Fruit fly (Drosophila melanogaster) whole organism, prepupa: ENCODE measurements around the gene Cad99C.

Experiments
- Blimp-1 ChIP-seq: fragments of 200-800 bp; sonication (Bioruptor generic); optimal IDR thresholded peaks from 3 replicates; lab custom pipeline; 2017; ENCODE audit warnings: missing biosample characterization, missing genetic modification characterization, mild to moderate bottlenecking, moderate library complexity, missing genetic modification reagents
- CG10631 ChIP-seq: fragments of 200-800 bp; sonication (Bioruptor generic); optimal IDR thresholded peaks from 2 replicates; lab custom pipeline; 2016; ENCODE audit warnings: missing biosample characterization, missing genetic modification characterization
- CG11294 ChIP-seq: fragments of 200-800 bp; sonication (Bioruptor generic); IDR thresholded peaks from 2 replicates; pipeline ENCODE4 v1.3.6; 2022; ENCODE audit warnings: missing biosample characterization, missing genetic modification characterization
- CG11762 ChIP-seq: fragments of 200-800 bp; sonication (Bioruptor generic); optimal IDR thresholded peaks from 3 replicates; lab custom pipeline; 2016; ENCODE audit warnings: missing biosample characterization, missing genetic modification characterization; ENCODE audit not compliant: insufficient read depth
- CG11902 ChIP-seq: fragments of 200-800 bp; sonication (Bioruptor generic); optimal IDR thresholded peaks from 3 replicates; lab custom pipeline; 2016; ENCODE audit warnings: missing biosample characterization, missing genetic modification characterization
- CG15336 ChIP-seq: fragments of 200-800 bp; sonication (Bioruptor generic); IDR thresholded peaks from 2 replicates; pipeline ENCODE4 v1.3.6; 2022; ENCODE audit warnings: missing biosample characterization, missing genetic modification characterization
- CG1621 ChIP-seq: fragments of 200-800 bp; sonication (Bioruptor generic); optimal IDR thresholded peaks from 3 replicates; lab custom pipeline; 2018; ENCODE audit warnings: missing biosample characterization, mild to moderate bottlenecking, missing genetic modification characterization
- CG16779 ChIP-seq: fragments of 200-800 bp; sonication (Bioruptor generic); optimal IDR thresholded peaks from 3 replicates; lab custom pipeline; 2017; ENCODE audit warnings: missing biosample characterization, mild to moderate bottlenecking, missing genetic modification characterization
- CG3032 ChIP-seq: fragments of 200-800 bp; optimal IDR thresholded peaks from 2 replicates; lab custom pipeline; 2019; ENCODE audit warnings: missing biosample characterization, mild to moderate bottlenecking, missing genetic modification characterization, moderate library complexity
- CG31627 ChIP-seq: fragments of 200-800 bp; sonication (Bioruptor generic); optimal IDR thresholded peaks from 3 replicates; lab custom pipeline; 2016; ENCODE audit warnings: missing biosample characterization, missing genetic modification characterization
- CG34406 ChIP-seq: fragments of 200-800 bp; sonication (Bioruptor generic); optimal IDR thresholded peaks from 3 replicates; lab custom pipeline; 2016; ENCODE audit warnings: missing biosample characterization, missing genetic modification characterization
- CG3919 ChIP-seq: fragments of 200-800 bp; sonication (Bioruptor generic); optimal IDR thresholded peaks from 3 replicates; lab custom pipeline; 2016; ENCODE audit warnings: missing biosample characterization, missing genetic modification characterization
- CG4318 ChIP-seq: fragments of 200-800 bp; sonication (Bioruptor generic); optimal IDR thresholded peaks from 3 replicates; lab custom pipeline; 2017; ENCODE audit warnings: missing biosample characterization, mild to moderate bottlenecking, missing genetic modification characterization
- CG6276 ChIP-seq: fragments of 200-800 bp; sonication (Bioruptor generic); optimal IDR thresholded peaks from 2 replicates; lab custom pipeline; 2017; ENCODE audit warnings: missing biosample characterization, mild to moderate bottlenecking, missing genetic modification characterization
- CG6792 ChIP-seq: fragments of 200-800 bp; sonication (Bioruptor generic); optimal IDR thresholded peaks from 3 replicates; lab custom pipeline; 2016; ENCODE audit warnings: missing biosample characterization, missing genetic modification characterization
- CG6808 ChIP-seq: fragments of 200-800 bp; sonication (Bioruptor generic); optimal IDR thresholded peaks from 3 replicates; lab custom pipeline; 2017; ENCODE audit warnings: missing biosample characterization, missing genetic modification characterization, mild to moderate bottlenecking, moderate library complexity, missing genetic modification reagents
- CG6854 ChIP-seq: fragments of 200-800 bp; sonication (Bioruptor generic); optimal IDR thresholded peaks from 2 replicates; lab custom pipeline; 2017; ENCODE audit warnings: missing biosample characterization, mild to moderate bottlenecking, missing genetic modification characterization
- CG7368 ChIP-seq: fragments of 200-800 bp; sonication (Bioruptor generic); optimal IDR thresholded peaks from 3 replicates; lab custom pipeline; 2016; ENCODE audit warnings: missing biosample characterization, missing genetic modification characterization
- CG8119 ChIP-seq: fragments of 200-800 bp; sonication (Bioruptor generic); IDR thresholded peaks from 3 replicates; pipeline ENCODE4 v1.3.6; 2022; ENCODE audit warnings: missing biosample characterization, missing genetic modification characterization
- CG8632 ChIP-seq: fragments of 200-800 bp; sonication (Bioruptor generic); optimal IDR thresholded peaks from 3 replicates; lab custom pipeline; 2016; ENCODE audit warnings: missing biosample characterization, missing genetic modification characterization
- CG9139 ChIP-seq: fragments of 200-800 bp; sonication (Bioruptor generic); optimal IDR thresholded peaks from 3 replicates; lab custom pipeline; 2017; ENCODE audit warnings: missing biosample characterization, mild to moderate bottlenecking, missing genetic modification characterization
- Eip93F ChIP-seq: fragments of 200-800 bp; sonication (Bioruptor generic); optimal IDR thresholded peaks from 2 replicates; lab custom pipeline; 2016; ENCODE audit warnings: missing biosample characterization, mild to moderate bottlenecking, missing genetic modification characterization
- Ets96B ChIP-seq: fragments of 200-800 bp; optimal IDR thresholded peaks from 2 replicates; lab custom pipeline; 2019; ENCODE audit warnings: missing biosample characterization, mild to moderate bottlenecking, missing genetic modification characterization, moderate library complexity
- Gug ChIP-seq: fragments of 200-800 bp; sonication (Bioruptor generic); IDR thresholded peaks from 2 replicates; pipeline ENCODE4 v1.3.6; 2022; ENCODE audit warnings: missing biosample characterization, missing genetic modification characterization
- Hr38 ChIP-seq: sonication (Bioruptor generic); optimal IDR thresholded peaks from 2 replicates; lab custom pipeline; 2016; ENCODE audit warnings: missing biosample characterization, missing genetic modification characterization
- Hr39 ChIP-seq: fragments of 200-800 bp; sonication (Bioruptor generic); optimal IDR thresholded peaks from 2 replicates; lab custom pipeline; 2016; ENCODE audit warnings: missing biosample characterization, missing genetic modification characterization
- Hr4 ChIP-seq: fragments of 200-800 bp; sonication (Bioruptor generic); optimal IDR thresholded peaks from 3 replicates; lab custom pipeline; 2016; ENCODE audit warnings: missing biosample characterization, missing genetic modification characterization
- Met ChIP-seq: fragments of 200-800 bp; sonication (Bioruptor generic); optimal IDR thresholded peaks from 3 replicates; lab custom pipeline; 2016; ENCODE audit warnings: missing biosample characterization, missing genetic modification characterization
- Sox102F ChIP-seq: fragments of 200-800 bp; sonication (Bioruptor generic); optimal IDR thresholded peaks from 2 replicates; lab custom pipeline; 2016; ENCODE audit warnings: missing biosample characterization, mild to moderate bottlenecking, missing genetic modification characterization
- Sox14 ChIP-seq: fragments of 200-800 bp; sonication (Bioruptor generic); optimal IDR thresholded peaks from 3 replicates; lab custom pipeline; 2016; ENCODE audit warnings: missing biosample characterization, missing genetic modification characterization
- Sox15 ChIP-seq: fragments of 200-800 bp; sonication (Bioruptor generic); optimal IDR thresholded peaks from 3 replicates; lab custom pipeline; 2016; ENCODE audit warnings: missing biosample characterization, missing genetic modification characterization
- achi ChIP-seq: fragments of 200-800 bp; sonication (Bioruptor generic); optimal IDR thresholded peaks from 3 replicates; lab custom pipeline; 2016; ENCODE audit warnings: missing biosample characterization, missing genetic modification characterization
- acj6 ChIP-seq: fragments of 200-800 bp; sonication (Bioruptor generic); optimal IDR thresholded peaks from 3 replicates; lab custom pipeline; 2016; ENCODE audit warnings: missing biosample characterization, missing genetic modification characterization
- cyc ChIP-seq: fragments of 200-800 bp; sonication (Bioruptor generic); optimal IDR thresholded peaks from 3 replicates; lab custom pipeline; 2016; ENCODE audit warnings: missing biosample characterization, missing genetic modification characterization
- dsx ChIP-seq: fragments of 200-800 bp; optimal IDR thresholded peaks from 3 replicates; lab custom pipeline; 2019; ENCODE audit warnings: missing biosample characterization, mild to moderate bottlenecking, missing genetic modification characterization, moderate library complexity; ENCODE audit not compliant: poor library complexity, severe bottlenecking
- eg ChIP-seq: fragments of 200-800 bp; sonication (Bioruptor generic); IDR thresholded peaks from 3 replicates; pipeline ENCODE4 v1.3.6; 2022; ENCODE audit warnings: missing biosample characterization, missing genetic modification characterization
- esn ChIP-seq: fragments of 200-800 bp; sonication (Bioruptor generic); optimal IDR thresholded peaks from 2 replicates; lab custom pipeline; 2016; ENCODE audit warnings: missing biosample characterization, mild to moderate bottlenecking, missing genetic modification characterization, moderate library complexity
- fd59A ChIP-seq: fragments of 200-800 bp; sonication (Bioruptor generic); optimal IDR thresholded peaks from 2 replicates; lab custom pipeline; 2017; ENCODE audit warnings: missing biosample characterization, mild to moderate bottlenecking, missing genetic modification characterization, missing genetic modification reagents
- fd85E ChIP-seq: fragments of 200-800 bp; sonication (Bioruptor generic); optimal IDR thresholded peaks from 3 replicates; lab custom pipeline; 2016; ENCODE audit warnings: missing biosample characterization, missing genetic modification characterization
- fkh ChIP-seq: fragments of 200-800 bp; sonication (Bioruptor generic); optimal IDR thresholded peaks from 3 replicates; lab custom pipeline; 2017; ENCODE audit warnings: missing biosample characterization, mild to moderate bottlenecking, missing genetic modification characterization, moderate library complexity
- lz ChIP-seq: fragments of 200-800 bp; sonication (Bioruptor generic); optimal IDR thresholded peaks from 3 replicates; lab custom pipeline; 2016; ENCODE audit warnings: missing biosample characterization, missing genetic modification characterization
- pdm3 ChIP-seq: fragments of 200-800 bp; sonication (Bioruptor generic); optimal IDR thresholded peaks from 3 replicates; lab custom pipeline; 2016; ENCODE audit warnings: missing biosample characterization, missing genetic modification characterization
- salr ChIP-seq, 2 experiments: fragments of 200-800 bp; sonication (Bioruptor generic); optimal IDR thresholded peaks; 3 replicates each; lab custom pipeline; 2016 to 2018; ENCODE audit warnings: missing biosample characterization in 2 of 2, missing genetic modification characterization in 2 of 2, mild to moderate bottlenecking in 1 of 2
- ss ChIP-seq, 2 experiments: fragments of 200-800 bp; sonication (Bioruptor generic); optimal IDR thresholded peaks; 2 replicates in 1 of 2; 3 replicates in 1 of 2; lab custom pipeline; 2017 to 2018; ENCODE audit warnings: mild to moderate bottlenecking in 2 of 2, missing biosample characterization in 2 of 2, missing genetic modification characterization in 2 of 2, moderate library complexity in 1 of 2
- svp ChIP-seq: fragments of 200-800 bp; sonication (Bioruptor generic); peaks from one replicate; lab custom pipeline; 2016; ENCODE audit warnings: missing biosample characterization, missing genetic modification characterization
- vri ChIP-seq: fragments of 200-800 bp; sonication (Bioruptor generic); optimal IDR thresholded peaks from 3 replicates; lab custom pipeline; 2016; ENCODE audit warnings: missing biosample characterization, mild to moderate bottlenecking, missing genetic modification characterization

Cad99C gene

DNA sequence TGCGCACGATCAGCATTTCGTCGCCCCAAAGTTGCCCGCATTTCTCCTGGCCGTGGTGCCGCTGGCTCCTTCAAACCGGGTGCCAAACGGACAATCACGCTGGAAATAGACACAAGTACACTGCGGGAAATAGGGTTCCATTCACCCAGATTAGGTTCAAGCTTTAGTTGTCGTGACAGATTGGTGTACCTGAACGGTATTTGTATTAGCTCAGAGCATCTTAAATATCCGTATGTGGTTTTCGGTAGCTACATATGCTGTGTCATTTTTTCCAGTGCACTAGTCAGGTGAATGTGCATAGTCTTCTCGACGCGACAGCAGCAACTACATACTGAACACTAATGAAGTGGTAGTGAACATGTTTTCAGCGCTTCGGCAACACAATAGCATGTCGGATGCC lies 5.7 kb downstream of the Cad99C start (continued):
- no peak for TF ChIP-seq ss (GFP tag; optimal IDR thresholded peaks at IDR 0.05; lab: Kevin White, UChicago)
- TF ChIP-seq CG6276 (GFP tag; lab: Kevin White, UChicago): no peak
- TF ChIP-seq CG11762 (GFP tag; lab: Kevin White, UChicago): peak; percentile 5
- no peak for TF ChIP-seq vri (GFP tag; lab: Kevin White, UChicago)
- peak; percentile 66 for TF ChIP-seq CG1621 (tag; lab: Kevin White, UChicago)
- TF ChIP-seq Ets96B (tag; lab: Kevin White, UChicago): peak; percentile 64
- TF ChIP-seq achi: peak; percentile 50
- TF ChIP-seq Hr38: peak; percentile 22
- TF ChIP-seq Blimp-1 (GFP tag; lab: Kevin White, UChicago): no peak
- peak; percentile 61 for TF ChIP-seq fd59A (GFP tag; lab: Kevin White, UChicago)
- no peak for TF ChIP-seq Sox102F
- peak; percentile 9 for TF ChIP-seq CG16779 (tag; lab: Kevin White, UChicago)
- TF ChIP-seq CG11294 (GFP tag; lab: Robert Waterston, UW): peak; percentile 50; the same call in 1 of the 2 replicates
- no peak for TF ChIP-seq Hr39 (GFP tag; lab: Kevin White, UChicago)
- TF ChIP-seq Hr4 (GFP tag; lab: Kevin White, UChicago): peak; percentile 93
- TF ChIP-seq lz: no peak
- no peak for TF ChIP-seq acj6 (GFP tag; lab: Kevin White, UChicago)
- no peak for TF ChIP-seq cyc (GFP tag; lab: Kevin White, UChicago)
- TF ChIP-seq Sox14 (GFP tag; lab: Kevin White, UChicago): no peak
- no peak for TF ChIP-seq CG6792
- no peak for TF ChIP-seq CG34406 (GFP tag; lab: Kevin White, UChicago)
- TF ChIP-seq Gug: peak; percentile 84
- TF ChIP-seq CG9139 (GFP tag; lab: Kevin White, UChicago): no peak
- TF ChIP-seq CG8632 (GFP tag; lab: Kevin White, UChicago): peak; percentile 10
- no peak for TF ChIP-seq CG31627 (GFP tag; lab: Kevin White, UChicago)
- TF ChIP-seq CG4318: peak; percentile 88
- no peak for TF ChIP-seq pdm3 (GFP tag; lab: Kevin White, UChicago)
- TF ChIP-seq salr (GFP tag; optimal IDR thresholded peaks at IDR 0.05; lab: Kevin White, UChicago): peak in 1 of 2 experiments; percentile 65
- peak; percentile 38 for TF ChIP-seq CG7368 (GFP tag; lab: Kevin White, UChicago)
- TF ChIP-seq dsx: peak; percentile 45
- no peak for TF ChIP-seq Eip93F
- TF ChIP-seq Met (GFP tag; lab: Kevin White, UChicago): no peak
- TF ChIP-seq CG8119 (GFP tag; lab: Robert Waterston, UW): peak; percentile 91

DNA sequence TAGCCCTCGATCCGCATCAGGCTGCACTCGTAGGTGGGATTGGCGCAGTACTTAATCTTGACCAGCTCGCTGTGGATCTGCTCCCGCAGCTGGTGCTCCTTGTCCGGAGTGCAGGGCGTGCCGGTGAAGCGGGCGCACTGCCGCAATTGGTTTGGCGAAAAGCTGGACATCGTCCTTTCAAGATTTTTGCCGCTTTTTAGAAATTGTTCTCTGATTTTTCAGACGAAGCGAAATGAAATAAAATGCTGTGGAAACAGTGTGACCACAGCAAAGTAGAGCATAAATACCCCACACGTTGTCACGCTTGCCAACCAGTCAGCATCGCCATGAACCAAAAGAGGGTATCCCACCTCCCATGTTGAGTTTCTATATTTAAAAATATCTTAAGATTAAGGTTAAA lies 15.8 kb downstream of the Cad99C start, which contains the start of gene dgt1:
Gene dgt1, minus strand, starts transcription at position 264 of the 400 bp plus-strand sequence.
- TF ChIP-seq Gug: no peak
- TF ChIP-seq CG6854 (GFP tag; lab: Kevin White, UChicago): peak; percentile 7
- no peak for TF ChIP-seq CG4318
- TF ChIP-seq Sox14 (GFP tag; lab: Kevin White, UChicago): no peak
- TF ChIP-seq, all 60 proteins: peak for 1

- TF ChIP-seq CG1621 (tag; lab: Kevin White, UChicago) (peak; percentile 41), fd85E (no peak), Sox102F (no peak), ss (GFP tag; optimal IDR thresholded peaks at IDR 0.05; lab: Kevin White, UChicago) (no peak), CG3919 (GFP tag; lab: Kevin White, UChicago) (no peak)
Observed at dm6 chr3R:29858806-29859205, 17.3 kb downstream of the Cad99C start, which contains the start of gene CG7824. CG7824 (minus strand) TSS chr3R:29858936.

DNA sequence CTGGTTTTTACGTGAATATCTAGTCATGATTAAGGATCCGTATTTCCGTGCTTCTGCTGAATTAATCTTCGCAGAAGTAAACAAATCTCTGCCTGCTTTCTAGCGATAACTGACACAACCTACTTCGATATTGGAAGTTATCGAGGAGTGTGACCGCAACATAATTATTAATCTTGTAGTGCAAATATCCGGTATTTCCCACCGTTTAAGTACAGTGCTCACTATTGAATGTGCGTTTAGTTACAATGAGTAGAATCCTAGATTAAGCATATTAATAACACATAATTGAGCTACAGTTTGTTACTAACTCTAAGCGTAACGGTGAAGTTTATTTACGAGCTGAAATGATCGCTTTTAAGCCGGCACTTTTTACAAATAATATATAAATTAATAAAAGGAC lies 18.3 kb downstream of the Cad99C start:
- TF ChIP-seq CG6808 (GFP tag; lab: Kevin White, UChicago) (no peak), esn (peak; percentile 43), fkh (GFP tag; lab: Kevin White, UChicago) (peak; percentile 90), CG3032 (peak; percentile 33), eg (GFP tag; lab: Robert Waterston, UW) (peak; percentile 77), Sox15 (peak; percentile 12), svp (GFP tag; lab: Kevin White, UChicago) (no peak), salr (GFP tag; optimal IDR thresholded peaks at IDR 0.05; lab: Kevin White, UChicago) (peak in 1 of 2 experiments; percentile 21), CG15336 (0 out of 2 replicates have a peak, but pooled peaks have one; percentile 36), lz (peak; percentile 38), CG10631 (no peak), fd59A (GFP tag; lab: Kevin White, UChicago) (no peak), CG9139 (GFP tag; lab: Kevin White, UChicago) (no peak), CG34406 (GFP tag; lab: Kevin White, UChicago) (no peak), CG6792 (peak; percentile 30), CG11294 (GFP tag; lab: Robert Waterston, UW) (no peak), CG16779 (tag; lab: Kevin White, UChicago) (no peak), CG11902 (no peak)
